Worm (Caenorhabditis elegans) whole organism, young adult: ENCODE measurements around the gene Y43F8C.9.

Experiments used
- B0019.2 ChIP-seq: fragments of 200-800 bp; sonication (Bioruptor generic); conservative IDR thresholded peaks from 2 replicates; pipeline ENCODE4 v1.3.6; 2022; ENCODE audit warnings: missing genetic modification reagents, missing genetic modification characterization, missing compliant biosample characterization
- B0261.1 ChIP-seq: sonication (generic microtip); optimal IDR thresholded peaks from 2 replicates; lab custom pipeline; 2016; ENCODE audit warnings: mild to moderate bottlenecking, missing genetic modification characterization, moderate library complexity, missing compliant biosample characterization
- C06A6.2 ChIP-seq: fragments of 200-800 bp; sonication (Bioruptor generic); conservative IDR thresholded peaks from 2 replicates; pipeline ENCODE4 v1.3.6; 2022; ENCODE audit warnings: missing genetic modification characterization, missing compliant biosample characterization
- D2030.7 ChIP-seq: fragments of 200-800 bp; sonication (Bioruptor generic); IDR thresholded peaks from 2 replicates; pipeline ENCODE4 v1.3.6; 2022; ENCODE audit warnings: missing genetic modification reagents, missing genetic modification characterization, missing compliant biosample characterization
- F10E7.11 ChIP-seq: sonication (generic microtip); optimal IDR thresholded peaks from 2 replicates; lab custom pipeline; 2017; ENCODE audit warnings: mild to moderate bottlenecking, missing genetic modification characterization, moderate library complexity, missing compliant biosample characterization
- F33H1.4 ChIP-seq: fragments of 200-800 bp; sonication (Bioruptor generic); IDR thresholded peaks from 2 replicates; pipeline ENCODE4 v1.3.6; 2022; ENCODE audit warnings: missing genetic modification reagents, missing genetic modification characterization, missing compliant biosample characterization
- Y95B8A.8 ChIP-seq: fragments of 200-800 bp; sonication (Bioruptor generic); IDR thresholded peaks from 2 replicates; pipeline ENCODE4 v1.3.6; 2022; ENCODE audit warnings: missing genetic modification reagents, missing genetic modification characterization, missing compliant biosample characterization
- attf-5 ChIP-seq: fragments of 200-800 bp; sonication (Bioruptor generic); optimal IDR thresholded peaks from 2 replicates; lab custom pipeline; 2018; ENCODE audit warnings: mild to moderate bottlenecking, missing genetic modification characterization, missing compliant biosample characterization
- bed-1 ChIP-seq: fragments of 200-800 bp; sonication (Bioruptor generic); IDR thresholded peaks from 2 replicates; pipeline ENCODE4 v1.3.6; 2022; ENCODE audit warnings: missing genetic modification reagents, missing genetic modification characterization, missing compliant biosample characterization
- ccch-3 ChIP-seq: fragments of 200-800 bp; sonication (Bioruptor generic); optimal IDR thresholded peaks from 2 replicates; lab custom pipeline; 2018; ENCODE audit warnings: mild to moderate bottlenecking, missing genetic modification characterization, missing compliant biosample characterization
- cebp-1 ChIP-seq, 2 experiments: fragments of 200-800 bp in 1 of 2; sonication (Bioruptor generic) in 1 of 2; sonication (generic microtip) in 1 of 2; IDR thresholded peaks in 1 of 2; optimal IDR thresholded peaks in 1 of 2; 2 replicates each; pipeline versions ENCODE4 v1.3.6 to Lab custom; 2017 to 2022; ENCODE audit warnings: missing compliant biosample characterization in 2 of 2, missing genetic modification characterization in 2 of 2, mild to moderate bottlenecking in 1 of 2, missing genetic modification reagents in 1 of 2, moderate library complexity in 1 of 2
- ceh-79 ChIP-seq: sonication (generic microtip); optimal IDR thresholded peaks from 2 replicates; lab custom pipeline; 2017; ENCODE audit warnings: mild to moderate bottlenecking, missing genetic modification characterization, missing compliant biosample characterization
- die-1 ChIP-seq: sonication (generic microtip); optimal IDR thresholded peaks from 2 replicates; lab custom pipeline; 2016; ENCODE audit warnings: missing genotype, mild to moderate bottlenecking, missing genetic modification characterization, missing compliant biosample characterization
- dox-1 ChIP-seq: fragments of 200-800 bp; sonication (Bioruptor generic); IDR thresholded peaks from 2 replicates; pipeline ENCODE4 v1.3.6; 2022; ENCODE audit warnings: missing genetic modification reagents, missing genetic modification characterization, missing compliant biosample characterization
- lag-1 ChIP-seq: fragments of 200-800 bp; sonication (Bioruptor generic); IDR thresholded peaks from 2 replicates; pipeline ENCODE4 v1.3.6; 2022; ENCODE audit warnings: missing genetic modification reagents, missing genetic modification characterization, missing compliant biosample characterization
- lsl-1 ChIP-seq: fragments of 200-800 bp; sonication (Bioruptor generic); optimal IDR thresholded peaks from 2 replicates; lab custom pipeline; 2018; ENCODE audit warnings: mild to moderate bottlenecking, missing genetic modification characterization, moderate library complexity, missing compliant biosample characterization
- madf-3 ChIP-seq: fragments of 200-800 bp; sonication (Bioruptor generic); IDR thresholded peaks from 2 replicates; pipeline ENCODE4 v1.3.6; 2022; ENCODE audit warnings: missing genetic modification reagents, missing genetic modification characterization, missing compliant biosample characterization
- madf-6 ChIP-seq: fragments of 200-800 bp; sonication (Bioruptor generic); IDR thresholded peaks from 2 replicates; pipeline ENCODE4 v1.3.6; 2022; ENCODE audit warnings: missing genetic modification reagents, missing genetic modification characterization, missing compliant biosample characterization
- mxl-1 ChIP-seq: sonication (generic microtip); optimal IDR thresholded peaks from 2 replicates; lab custom pipeline; 2016; ENCODE audit warnings: missing genetic modification characterization, missing compliant biosample characterization
- nfya-1 ChIP-seq: sonication (generic microtip); optimal IDR thresholded peaks from 2 replicates; lab custom pipeline; 2017; ENCODE audit warnings: antibody characterized with exemption, missing compliant biosample characterization, missing genetic modification characterization, borderline replicate concordance; ENCODE audit not compliant: insufficient read depth
- nfyb-1 ChIP-seq: fragments of 200-800 bp; sonication (Bioruptor generic); IDR thresholded peaks from 2 replicates; pipeline ENCODE4 v1.3.6; 2022; ENCODE audit warnings: missing genetic modification reagents, missing genetic modification characterization, missing compliant biosample characterization
- rec-8 ChIP-seq, 2 experiments: sonication (generic microtip); optimal IDR thresholded peaks; 2 replicates each; lab custom pipeline; 2016; ENCODE audit warnings: mild to moderate bottlenecking in 2 of 2, missing genetic modification characterization in 2 of 2, missing genetic modification reagents in 2 of 2, missing genotype in 2 of 2, missing biosample characterization in 1 of 2, missing compliant biosample characterization in 1 of 2, moderate library complexity in 1 of 2
- rpc-1 ChIP-seq, 2 experiments: fragments of 150-350 bp in 1 of 2; sonication (generic microtip) in 1 of 2; optimal IDR thresholded peaks; 2 replicates each; lab custom pipeline; 2014 to 2018; ENCODE audit warnings: missing biosample characterization in 1 of 2, missing genetic modification characterization in 1 of 2, missing genetic modification reagents in 1 of 2, missing genotype in 1 of 2
- snpc-1.1 ChIP-seq: sonication (generic microtip); optimal IDR thresholded peaks from 2 replicates; lab custom pipeline; 2017; ENCODE audit warnings: missing genetic modification characterization, mild to moderate bottlenecking, missing compliant biosample characterization, antibody characterized with exemption, moderate library complexity, missing genotype, missing genetic modification reagents; ENCODE audit not compliant: insufficient read depth
- snpc-4 ChIP-seq, 5 experiments: fragments of 150-350 bp in 1 of 5; sonication (generic microtip) in 4 of 5; optimal IDR thresholded peaks; 2 replicates each; lab custom pipeline; 2014 to 2018; ENCODE audit warnings: missing genetic modification characterization in 5 of 5, missing biosample characterization in 3 of 5, antibody characterized with exemption in 2 of 5, mild to moderate bottlenecking in 2 of 5, missing compliant biosample characterization in 2 of 5, missing genotype in 2 of 5, moderate library complexity in 2 of 5, missing genetic modification reagents in 1 of 5
- tbp1 ChIP-seq: fragments of 200-800 bp; sonication (Bioruptor generic); optimal IDR thresholded peaks from 2 replicates; lab custom pipeline; 2018; ENCODE audit warnings: mild to moderate bottlenecking, missing genetic modification characterization, missing compliant biosample characterization
- tlf-1 ChIP-seq: fragments of 200-800 bp; sonication (Bioruptor generic); optimal IDR thresholded peaks from 2 replicates; lab custom pipeline; 2018; ENCODE audit warnings: mild to moderate bottlenecking, missing genetic modification characterization, missing compliant biosample characterization
- unc-130 ChIP-seq: sonication (generic microtip); optimal IDR thresholded peaks from 2 replicates; lab custom pipeline; 2016; ENCODE audit warnings: missing genetic modification reagents, missing genetic modification characterization, missing compliant biosample characterization
- zim-3 ChIP-seq: sonication (generic microtip); optimal IDR thresholded peaks from 2 replicates; lab custom pipeline; 2017; ENCODE audit warnings: mild to moderate bottlenecking, missing genetic modification characterization, moderate library complexity, missing compliant biosample characterization
- ztf-25 ChIP-seq: fragments of 200-800 bp; sonication (Bioruptor generic); IDR thresholded peaks from 2 replicates; pipeline ENCODE4 v1.3.6; 2022; ENCODE audit warnings: missing genetic modification reagents, missing genetic modification characterization, missing compliant biosample characterization
- ztf-3 ChIP-seq: fragments of 200-800 bp; sonication (Bioruptor generic); optimal IDR thresholded peaks from 2 replicates; lab custom pipeline; 2018; ENCODE audit warnings: mild to moderate bottlenecking, missing genetic modification characterization, missing compliant biosample characterization

Gene Y43F8C.9

ce11 chrV:19643015-19643414 is 2.9 kb upstream of the Y43F8C.9 start (continued):
- peak; percentile 94 for TF ChIP-seq D2030.7
- TF ChIP-seq C06A6.2 (GFP tag; lab: Robert Waterston, UW), result peak; percentile 73
- peak; percentile 67 for TF ChIP-seq snpc-1.1 (tag; lab: Kevin White, UChicago)
- no peak for TF ChIP-seq tlf-1 (GFP tag; lab: Kevin White, UChicago)
- TF ChIP-seq ceh-79 (tag; lab: Kevin White, UChicago), result peak; percentile 93
- TF ChIP-seq ztf-3 (GFP tag; lab: Kevin White, UChicago), result peak; percentile 49
- no peak; the same call in 1 of the 2 replicates for TF ChIP-seq B0019.2 (GFP tag; lab: Robert Waterston, UW)

DNA sequence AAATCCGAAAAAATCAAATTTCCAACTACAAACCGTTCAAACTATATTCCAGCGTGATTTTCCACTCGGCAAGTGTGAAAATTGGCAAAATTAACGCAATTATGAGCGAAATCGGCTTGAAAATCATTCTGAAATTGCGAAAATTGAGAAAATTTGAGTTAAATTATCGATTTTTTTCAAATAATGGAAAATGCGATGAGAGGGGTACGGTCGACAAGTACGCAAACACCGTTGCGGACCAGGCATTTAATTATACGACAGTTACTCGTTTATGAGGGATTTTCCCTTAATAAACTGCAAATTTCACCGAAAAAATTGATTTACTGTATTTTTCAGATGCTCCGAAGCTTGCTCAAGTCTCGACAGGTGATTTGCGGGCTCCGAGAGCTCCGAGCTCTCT is 2.0 kb upstream of the Y43F8C.9 start, which contains the start of the genes Y43F8C.7 and mrps-28:
Gene Y43F8C.7 (minus strand): TSS at position 128 of the 400 bp plus-strand sequence.
Gene mrps-28 (plus strand): TSS at position 337 of the 400 bp plus-strand sequence.
- no peak for TF ChIP-seq B0261.1
- peak; percentile 4 for TF ChIP-seq attf-5 (GFP tag; lab: Kevin White, UChicago)
- TF ChIP-seq lag-1 (GFP tag; lab: Robert Waterston, UW), result no peak
- no peak for TF ChIP-seq nfya-1
- no peak for TF ChIP-seq rec-8 (tag; optimal IDR thresholded peaks at IDR 0.05; lab: Kevin White, UChicago)
- no peak for TF ChIP-seq F10E7.11 (tag; lab: Kevin White, UChicago)
- no peak for TF ChIP-seq bed-1 (GFP tag; lab: Robert Waterston, UW)
- TF ChIP-seq Y95B8A.8 (GFP tag; lab: Robert Waterston, UW), result no peak
- 0 out of 2 replicates have a peak, but pooled peaks have one; percentile 25 for TF ChIP-seq dox-1 (GFP tag; lab: Robert Waterston, UW)
- TF ChIP-seq cebp-1 (GFP tag; IDR thresholded peaks at IDR 0.05; lab: Robert Waterston, UW), result no peak
- TF ChIP-seq cebp-1 (tag; optimal IDR thresholded peaks at IDR 0.05; lab: Kevin White, UChicago), result peak; percentile 12
- no peak for TF ChIP-seq unc-130 (GFP tag; lab: Kevin White, UChicago)
- no peak for TF ChIP-seq die-1 (tag; lab: Kevin White, UChicago)
- peak; percentile 45; the same call in 1 of the 2 replicates for TF ChIP-seq madf-6 (GFP tag; lab: Robert Waterston, UW)
- TF ChIP-seq lsl-1 (GFP tag; lab: Kevin White, UChicago), result peak; percentile 75
- no peak for TF ChIP-seq nfyb-1
- 0 out of 2 replicates have a peak, but pooled peaks have one; percentile 11 for TF ChIP-seq F33H1.4 (GFP tag; lab: Robert Waterston, UW)
- no peak for TF ChIP-seq madf-3 (GFP tag; lab: Robert Waterston, UW)
- TF ChIP-seq tbp1, result peak; percentile 4
- TF ChIP-seq snpc-4 (GFP tag; optimal IDR thresholded peaks at IDR 0.05; lab: Kevin White, UChicago), result no peak
- TF ChIP-seq snpc-4 (tag; optimal IDR thresholded peaks at IDR 0.05; lab: Kevin White, UChicago), result peak in 1 of 4 experiments; percentile 31
- TF ChIP-seq zim-3 (tag; lab: Kevin White, UChicago), result no peak
- no peak for TF ChIP-seq ccch-3 (GFP tag; lab: Kevin White, UChicago)

DNA sequence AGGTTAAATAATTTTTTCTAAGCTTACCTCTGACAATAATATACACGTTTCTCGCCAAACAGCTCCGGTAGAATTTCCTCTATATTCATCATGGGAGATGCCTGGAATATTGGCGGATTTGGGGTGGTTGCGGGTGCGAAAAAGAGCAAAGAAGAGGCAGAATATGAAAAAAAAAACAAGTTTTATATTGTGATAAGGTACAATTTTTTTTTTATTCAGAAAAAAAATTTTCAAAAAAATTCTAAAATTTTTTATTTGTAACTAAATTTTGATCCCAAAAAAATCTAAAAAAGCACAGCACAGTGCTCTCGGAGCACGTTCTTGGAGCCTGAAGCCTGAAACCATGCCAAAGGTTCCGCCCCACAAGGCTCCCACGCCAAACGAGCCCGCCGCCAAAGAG is 9.2 kb downstream of the Y43F8C.9 start, which contains the start of gene dmd-3:
Gene dmd-3 (minus strand): TSS at position 101 of the 400 bp plus-strand sequence.
- no peak for TF ChIP-seq attf-5 (GFP tag; lab: Kevin White, UChicago)
- TF ChIP-seq ztf-25 (GFP tag; lab: Robert Waterston, UW), result no peak
- TF ChIP-seq snpc-1.1 (tag; lab: Kevin White, UChicago), result no peak
- TF ChIP-seq mxl-1 (tag; lab: Kevin White, UChicago), result no peak
- TF ChIP-seq rpc-1 (optimal IDR thresholded peaks at IDR 0.05; lab: Kevin White, UChicago), result no peak
- TF ChIP-seq rpc-1 (tag; optimal IDR thresholded peaks at IDR 0.05; lab: Kevin White, UChicago), result peak; percentile 3
